Worm (Caenorhabditis elegans): ENCODE results near the gene ceh-40.

DNA sequence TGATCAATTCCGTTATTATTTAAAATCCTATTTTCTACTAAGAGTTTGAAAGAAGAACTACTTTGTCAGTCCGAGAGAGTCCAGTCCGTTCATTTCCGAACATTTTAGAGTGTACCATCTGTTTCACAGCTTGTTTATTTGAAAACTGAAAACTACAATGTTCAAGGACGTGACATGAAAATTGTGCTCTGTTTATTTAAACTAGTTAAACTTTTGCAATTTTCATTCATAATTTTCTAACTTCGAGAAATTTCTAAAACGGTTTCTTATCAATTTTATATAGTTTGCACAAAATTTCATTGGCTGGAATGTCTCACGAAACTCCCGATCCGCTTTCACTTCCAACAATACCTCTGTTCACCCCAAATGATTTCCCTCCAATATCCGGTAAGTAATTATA, 40.1 kb downstream of the ceh-40 start, which contains the start of gene C04B4.1:
- no peak for TF ChIP-seq nhr-237 (tag; optimal IDR thresholded peaks at IDR 0.05)
- TF ChIP-seq lsy-2 (tag; optimal IDR thresholded peaks at IDR 0.05): no peak
- TF ChIP-seq ceh-39 (tag; optimal IDR thresholded peaks at IDR 0.05): no peak
- no peak for TF ChIP-seq mls-2 (tag; optimal IDR thresholded peaks at IDR 0.05)
- no peak for TF ChIP-seq nhr-28 (tag; optimal IDR thresholded peaks at IDR 0.05)
- TF ChIP-seq ceh-83 (GFP tag; optimal IDR thresholded peaks at IDR 0.05): no peak
- TF ChIP-seq mep-1 (tag; optimal IDR thresholded peaks at IDR 0.05): no peak
- no peak for TF ChIP-seq unc-39 (tag; optimal IDR thresholded peaks at IDR 0.05)
